Worm (Caenorhabditis elegans) whole organism, mixed stage, embryonic: Measurements from ENCODE around the gene R74.7.

Experiments
- M03D4.4 ChIP-seq: sonication (generic microtip); optimal IDR thresholded peaks from 2 replicates; lab custom pipeline; 2017; ENCODE audit warnings: mild to moderate bottlenecking, missing genetic modification characterization, missing compliant biosample characterization
- bed-3 ChIP-seq: fragments of 200-800 bp; sonication (Bioruptor generic); optimal IDR thresholded peaks from 3 replicates; lab custom pipeline; 2018; ENCODE audit warnings: mild to moderate bottlenecking, missing genetic modification characterization, moderate library complexity, missing compliant biosample characterization
- blmp-1 ChIP-seq: fragments of 150-350 bp; optimal IDR thresholded peaks from 2 replicates; lab custom pipeline; 2014; ENCODE audit warnings: missing biosample characterization, missing genetic modification characterization
- ceh-39 ChIP-seq: fragments of 150-350 bp; optimal IDR thresholded peaks from 2 replicates; lab custom pipeline; 2014; ENCODE audit warnings: missing biosample characterization, missing genetic modification characterization
- ceh-43 ChIP-seq: fragments of 200-800 bp; sonication (Bioruptor generic); optimal IDR thresholded peaks from 2 replicates; lab custom pipeline; 2018; ENCODE audit warnings: mild to moderate bottlenecking, missing genetic modification characterization, moderate library complexity, missing compliant biosample characterization
- ces-1 ChIP-seq: fragments of 150-350 bp; optimal IDR thresholded peaks from 2 replicates; lab custom pipeline; 2014; ENCODE audit warnings: missing biosample characterization, missing genetic modification reagents, missing genetic modification characterization
- cnd-1 ChIP-seq: fragments of 200-800 bp; sonication (Bioruptor generic); optimal IDR thresholded peaks from 2 replicates; lab custom pipeline; 2018; ENCODE audit warnings: mild to moderate bottlenecking, missing genetic modification characterization, missing compliant biosample characterization
- elt-3 ChIP-seq: fragments of 150-350 bp; optimal IDR thresholded peaks from 2 replicates; lab custom pipeline; 2014; ENCODE audit warnings: missing biosample characterization, missing genetic modification characterization
- flh-1 ChIP-seq: fragments of 200-800 bp; sonication (Bioruptor generic); optimal IDR thresholded peaks from 2 replicates; lab custom pipeline; 2018; ENCODE audit warnings: mild to moderate bottlenecking, missing genetic modification characterization, moderate library complexity, missing compliant biosample characterization
- ham-2 ChIP-seq: fragments of 200-800 bp; sonication (Bioruptor generic); optimal IDR thresholded peaks from 2 replicates; lab custom pipeline; 2018; ENCODE audit warnings: mild to moderate bottlenecking, missing genetic modification characterization, missing compliant biosample characterization
- hlh-1 ChIP-seq: fragments of 150-350 bp; optimal IDR thresholded peaks from 2 replicates; lab custom pipeline; 2014; ENCODE audit warnings: missing biosample characterization, missing genetic modification reagents, missing genetic modification characterization
- lin-13 ChIP-seq: fragments of 150-350 bp; optimal IDR thresholded peaks from 2 replicates; lab custom pipeline; 2014; ENCODE audit warnings: missing biosample characterization, missing genetic modification characterization
- lin-32 ChIP-seq: fragments of 200-800 bp; sonication (Bioruptor generic); optimal IDR thresholded peaks from 2 replicates; lab custom pipeline; 2018; ENCODE audit warnings: mild to moderate bottlenecking, missing genetic modification characterization, missing compliant biosample characterization
- lsy-2 ChIP-seq: fragments of 150-350 bp; optimal IDR thresholded peaks from 2 replicates; lab custom pipeline; 2014; ENCODE audit warnings: missing biosample characterization, missing genetic modification characterization
- mab-5 ChIP-seq: fragments of 150-350 bp; optimal IDR thresholded peaks from 2 replicates; lab custom pipeline; 2014; ENCODE audit warnings: missing biosample characterization, missing genetic modification characterization
- mls-2 ChIP-seq: sonication (generic microtip); optimal IDR thresholded peaks from 2 replicates; lab custom pipeline; 2016; ENCODE audit warnings: mild to moderate bottlenecking, missing genetic modification characterization, moderate library complexity, missing compliant biosample characterization
- nhr-12 ChIP-seq: fragments of 150-350 bp; optimal IDR thresholded peaks from 2 replicates; lab custom pipeline; 2014; ENCODE audit warnings: missing biosample characterization, missing genetic modification characterization
- nhr-28 ChIP-seq: fragments of 150-350 bp; optimal IDR thresholded peaks from 2 replicates; lab custom pipeline; 2014; ENCODE audit warnings: missing biosample characterization, missing genetic modification characterization
- nhr-76 ChIP-seq: sonication (generic microtip); optimal IDR thresholded peaks from 2 replicates; lab custom pipeline; 2017; ENCODE audit warnings: missing biosample characterization, missing genetic modification characterization
- pha-4 ChIP-seq: fragments of 150-350 bp; optimal IDR thresholded peaks from 2 replicates; lab custom pipeline; 2018; ENCODE audit warnings: missing biosample characterization, missing genetic modification reagents, missing genetic modification characterization
- sem-2 ChIP-seq: fragments of 200-800 bp; sonication (Bioruptor generic); optimal IDR thresholded peaks from 2 replicates; lab custom pipeline; 2018; ENCODE audit warnings: mild to moderate bottlenecking, missing genetic modification characterization, missing compliant biosample characterization
- snpc-4 ChIP-seq: fragments of 150-350 bp; optimal IDR thresholded peaks from 2 replicates; lab custom pipeline; 2014; ENCODE audit warnings: missing biosample characterization, missing genetic modification characterization
- sptf-1 ChIP-seq: sonication (generic microtip); optimal IDR thresholded peaks from 2 replicates; lab custom pipeline; 2017; ENCODE audit warnings: mild to moderate bottlenecking, missing genetic modification characterization, moderate library complexity, missing compliant biosample characterization
- tbx-8 ChIP-seq: fragments of 200-800 bp; sonication (Bioruptor generic); optimal IDR thresholded peaks from 2 replicates; lab custom pipeline; 2018; ENCODE audit warnings: mild to moderate bottlenecking, missing genetic modification characterization, moderate library complexity, missing compliant biosample characterization
- unc-120 ChIP-seq: sonication (generic microtip); optimal IDR thresholded peaks from 2 replicates; lab custom pipeline; 2017; ENCODE audit warnings: missing genetic modification characterization, missing compliant biosample characterization; ENCODE audit not compliant: poor library complexity, severe bottlenecking
- unc-39 ChIP-seq: fragments of 150-350 bp; optimal IDR thresholded peaks from 2 replicates; lab custom pipeline; 2014; ENCODE audit warnings: missing biosample characterization, missing genetic modification characterization
- unc-62 ChIP-seq: fragments of 150-350 bp; optimal IDR thresholded peaks from 2 replicates; lab custom pipeline; 2014; ENCODE audit warnings: missing biosample characterization, missing genetic modification reagents, missing genetic modification characterization
- zip-8 ChIP-seq: fragments of 150-350 bp; optimal IDR thresholded peaks from 2 replicates; lab custom pipeline; 2014; ENCODE audit warnings: missing biosample characterization, missing genetic modification characterization
- ztf-11 ChIP-seq: fragments of 150-350 bp; optimal IDR thresholded peaks from 2 replicates; lab custom pipeline; 2014; ENCODE audit warnings: missing biosample characterization, missing genetic modification characterization

R74.7 gene

ce11 chrIII:4204072-4204471 lies at the start of gene R74.7, which contains the start of gene pelo-1:
TSS of gene R74.7 (plus strand) at chrIII:4204429.
TSS of gene pelo-1 (minus strand) at chrIII:4204222.
- TF ChIP-seq nhr-12 (tag; lab: Kevin White, UChicago) (no peak), ces-1 (GFP tag; lab: Kevin White, UChicago) (peak; percentile 14)

ce11 chrIII:4157298-4157697 lies 46.9 kb upstream of the R74.7 start, which contains the start of gene C16C10.9:
TSS of gene C16C10.9 (minus strand) at chrIII:4157398.
- TF ChIP-seq lin-13 (tag; lab: Kevin White, UChicago) (no peak), unc-39 (no peak), ham-2 (no peak), snpc-4 (no peak), nhr-76 (tag; lab: Kevin White, UChicago) (no peak), ceh-43 (no peak), hlh-1 (tag; lab: Kevin White, UChicago) (no peak), flh-1 (GFP tag; lab: Kevin White, UChicago) (no peak), sptf-1 (tag; lab: Kevin White, UChicago) (no peak), ces-1 (GFP tag; lab: Kevin White, UChicago) (no peak), zip-8 (tag; lab: Kevin White, UChicago) (no peak), unc-62 (no peak), elt-3 (tag; lab: Kevin White, UChicago) (no peak), ztf-11 (tag; lab: Kevin White, UChicago) (no peak), ceh-39 (tag; lab: Kevin White, UChicago) (no peak), tbx-8 (GFP tag; lab: Kevin White, UChicago) (no peak), cnd-1 (tag; lab: Kevin White, UChicago) (no peak)
- TF ChIP-seq, all 35 proteins: peak for 0

ce11 chrIII:4160937-4161336 lies 43.3 kb upstream of the R74.7 start, which contains the start of gene C01G12.16:
TSS of gene C01G12.16 (plus strand) at chrIII:4161237.
- TF ChIP-seq sptf-1 (tag; lab: Kevin White, UChicago) = no peak
- no peak for TF ChIP-seq mab-5 (tag; lab: Kevin White, UChicago)
- no peak for TF ChIP-seq lin-13 (tag; lab: Kevin White, UChicago)
- TF ChIP-seq ces-1 (GFP tag; lab: Kevin White, UChicago) = no peak
- no peak for TF ChIP-seq nhr-28
- TF ChIP-seq lsy-2 = no peak
- no peak for TF ChIP-seq tbx-8 (GFP tag; lab: Kevin White, UChicago)
- TF ChIP-seq mls-2 (tag; lab: Kevin White, UChicago) = no peak

ce11 chrIII:4164071-4164470 lies 40.2 kb upstream of the R74.7 start, which contains the start of gene C16C10.8:
TSS of gene C16C10.8 (minus strand) at chrIII:4164171.
- TF ChIP-seq sem-2 (GFP tag; lab: Kevin White, UChicago) (no peak), ztf-11 (tag; lab: Kevin White, UChicago) (no peak), nhr-12 (tag; lab: Kevin White, UChicago) (no peak), mls-2 (tag; lab: Kevin White, UChicago) (no peak), ham-2 (no peak), unc-120 (tag; lab: Kevin White, UChicago) (no peak), lin-32 (GFP tag; lab: Kevin White, UChicago) (no peak), lin-13 (tag; lab: Kevin White, UChicago) (no peak), ces-1 (GFP tag; lab: Kevin White, UChicago) (no peak), snpc-4 (no peak), sptf-1 (tag; lab: Kevin White, UChicago) (no peak), lsy-2 (no peak)

ce11 chrIII:4166745-4167144 lies 37.5 kb upstream of the R74.7 start, which contains the start of gene rnf-5:
TSS of gene rnf-5 (minus strand) at chrIII:4166845.
- no peak for TF ChIP-seq mls-2 (tag; lab: Kevin White, UChicago)
- TF ChIP-seq M03D4.4 (tag; lab: Kevin White, UChicago) = no peak
- no peak for TF ChIP-seq lsy-2
- no peak for TF ChIP-seq pha-4
- TF ChIP-seq bed-3 = no peak

ce11 chrIII:4168665-4169064 lies 35.6 kb upstream of the R74.7 start, which contains the start of gene ccdc-55:
TSS of gene ccdc-55 (minus strand) at chrIII:4168765.
- no peak for TF ChIP-seq blmp-1 (tag; lab: Kevin White, UChicago)
- no peak for TF ChIP-seq snpc-4
- no peak for TF ChIP-seq pha-4
- TF ChIP-seq sptf-1 (tag; lab: Kevin White, UChicago) = no peak
- no peak for TF ChIP-seq hlh-1 (tag; lab: Kevin White, UChicago)
